Fruit fly (Drosophila melanogaster): ENCODE measurements around the gene CG13875.
A peak's percentile ranks its signal among the peaks of the same experiment; 100 is the strongest.

Gene CG13875

DNA sequence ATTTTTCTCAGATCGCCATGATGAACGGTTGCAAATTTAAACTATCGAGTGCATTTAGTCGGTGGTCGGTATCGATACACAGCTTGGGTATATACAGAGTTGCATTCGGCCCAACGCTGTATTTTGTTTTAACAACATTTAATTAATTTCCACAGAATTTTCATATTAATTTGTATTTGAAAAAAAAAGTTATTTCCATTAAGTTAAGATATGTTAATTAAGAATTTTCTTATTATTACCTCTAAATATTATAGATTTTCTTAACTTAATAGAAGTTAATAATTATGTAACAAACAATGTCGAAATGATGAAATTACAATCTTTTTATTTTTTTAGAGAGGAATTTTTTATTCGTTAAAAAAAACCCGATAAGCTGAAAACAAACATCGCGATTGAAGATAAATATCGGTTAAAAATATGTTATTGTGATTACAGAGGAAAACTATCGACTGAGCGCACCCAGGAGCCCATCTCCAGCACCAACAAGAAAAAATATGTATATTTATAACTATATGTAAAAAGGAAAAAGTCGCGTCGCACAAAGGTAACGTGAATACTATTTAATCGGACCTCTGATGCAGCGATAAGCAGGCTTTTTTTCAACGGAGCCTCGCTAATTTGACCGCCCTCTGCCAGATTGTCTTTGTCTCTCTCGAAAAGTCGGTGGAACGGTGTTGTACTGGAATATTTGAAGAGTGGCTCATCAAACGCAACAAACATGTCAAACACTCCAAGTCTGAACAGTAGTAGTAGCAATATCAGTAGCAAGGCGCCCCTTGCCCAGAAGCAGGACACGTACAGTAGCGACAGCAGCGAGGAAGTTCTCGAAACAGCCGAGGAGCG is 20.3 kb downstream of the CG13875 start, which contains the start of the genes rno and mri (continued):
- TF ChIP-seq ro (GFP tag; IDR thresholded peaks at IDR 0.05) (no peak), knrl (GFP tag; IDR thresholded peaks at IDR 0.05; ENCODE audit: partially characterized antibody) (peak; percentile 95), ranshi (GFP tag; IDR thresholded peaks at IDR 0.05) (peak; percentile 83), CG6254 (GFP tag; optimal IDR thresholded peaks at IDR 0.05) (no peak), ssp (GFP tag; IDR thresholded peaks at IDR 0.05) (peak; percentile 53), dan (GFP tag; IDR thresholded peaks at IDR 0.05) (no peak), CG9932 (GFP tag; IDR thresholded peaks at IDR 0.05) (peak; percentile 88), crol (GFP tag; IDR thresholded peaks at IDR 0.05) (no peak), jumu (GFP tag; optimal IDR thresholded peaks at IDR 0.05) (no peak), BEAF-32 (GFP tag; optimal IDR thresholded peaks at IDR 0.05) (peak; percentile 89), sug (tag; optimal IDR thresholded peaks at IDR 0.05) (peak; percentile 73), ftz-f1 (GFP tag; optimal IDR thresholded peaks at IDR 0.05) (no peak), D19A (tag; optimal IDR thresholded peaks at IDR 0.05) (peak; percentile 58), lov (optimal IDR thresholded peaks at IDR 0.05) (no peak), lov (GFP tag; IDR thresholded peaks at IDR 0.05) (0 out of 3 replicates have a peak, but pooled peaks have one; percentile 44), H15 (GFP tag; IDR thresholded peaks at IDR 0.05) (0 out of 3 replicates have a peak, but pooled peaks have one; percentile 41), CG4707 (GFP tag; optimal IDR thresholded peaks at IDR 0.05) (no peak), chm (GFP tag; IDR thresholded peaks at IDR 0.05) (peak; percentile 50), tin (GFP tag; optimal IDR thresholded peaks at IDR 0.05) (peak; percentile 58), cato (GFP tag; optimal IDR thresholded peaks at IDR 0.05; ENCODE audit: borderline replicate concordance) (peak; percentile 22), CG17328 (GFP tag; IDR thresholded peaks at IDR 0.05) (peak; percentile 78), caup (GFP tag; optimal IDR thresholded peaks at IDR 0.05; ENCODE audit: severe bottlenecking) (peak; percentile 59), al (GFP tag; IDR thresholded peaks at IDR 0.05) (peak; percentile 67), YL-1 (GFP tag; optimal IDR thresholded peaks at IDR 0.05) (no peak), HLHmδ (GFP tag; optimal IDR thresholded peaks at IDR 0.05) (no peak), wek (GFP tag; optimal IDR thresholded peaks at IDR 0.05) (no peak), CG13624 (GFP tag; optimal IDR thresholded peaks at IDR 0.05) (no peak), tgo (GFP tag; IDR thresholded peaks at IDR 0.05) (peak; percentile 77), CG17912 (GFP tag; optimal IDR thresholded peaks at IDR 0.05) (no peak), peb (GFP tag; IDR thresholded peaks at IDR 0.05) (peak; percentile 66; the same call in 1 of the 2 replicates), Camta (GFP tag; optimal IDR thresholded peaks at IDR 0.05) (no peak), D19B (GFP tag; optimal IDR thresholded peaks at IDR 0.05) (no peak), Elba2 (GFP tag; optimal IDR thresholded peaks at IDR 0.05) (peak; percentile 7), CG12744 (GFP tag; optimal IDR thresholded peaks at IDR 0.05) (no peak), Hey (tag; optimal IDR thresholded peaks at IDR 0.05) (no peak), Atf6 (GFP tag; IDR thresholded peaks at IDR 0.05) (peak; percentile 67; the same call in 1 of the 2 replicates), CG9609 (GFP tag; optimal IDR thresholded peaks at IDR 0.05) (no peak), HmgD (GFP tag; optimal IDR thresholded peaks at IDR 0.05) (no peak), CG15011 (GFP tag; optimal IDR thresholded peaks at IDR 0.05) (no peak), sna (GFP tag; IDR thresholded peaks at IDR 0.05; ENCODE audit: partially characterized antibody) (peak; percentile 93), slou (GFP tag; optimal IDR thresholded peaks at IDR 0.05) (no peak), CG4730 (GFP tag; IDR thresholded peaks at IDR 0.05) (peak; percentile 72), CG4424 (GFP tag; optimal IDR thresholded peaks at IDR 0.05) (peak; percentile 60), D (optimal IDR thresholded peaks at IDR 0.05) (no peak), D (GFP tag; optimal IDR thresholded peaks at IDR 0.05) (peak; percentile 41), CG15514 (GFP tag; optimal IDR thresholded peaks at IDR 0.05) (peak; percentile 43), CG11456 (GFP tag; IDR thresholded peaks at IDR 0.05) (peak; percentile 79), CG18011 (GFP tag; optimal IDR thresholded peaks at IDR 0.05) (no peak), CG2202 (tag; optimal IDR thresholded peaks at IDR 0.05) (no peak), CG33213 (GFP tag; optimal IDR thresholded peaks at IDR 0.05) (no peak)

All from whole organism, embryonic.